Fruit fly (Drosophila melanogaster) whole organism, prepupa: ENCODE results near the gene Gcn5.

Experiments used
- Blimp-1 ChIP-seq: fragments of 200-800 bp; sonication (Bioruptor generic); optimal IDR thresholded peaks from 3 replicates; lab custom pipeline; 2017; ENCODE audit warnings: missing biosample characterization, missing genetic modification characterization, mild to moderate bottlenecking, moderate library complexity, missing genetic modification reagents
- CG10631 ChIP-seq: fragments of 200-800 bp; sonication (Bioruptor generic); optimal IDR thresholded peaks from 2 replicates; lab custom pipeline; 2016; ENCODE audit warnings: missing biosample characterization, missing genetic modification characterization
- CG10669 ChIP-seq: fragments of 200-800 bp; sonication (Bioruptor generic); optimal IDR thresholded peaks from 3 replicates; lab custom pipeline; 2018; ENCODE audit warnings: missing biosample characterization, mild to moderate bottlenecking, missing genetic modification characterization, moderate library complexity
- CG1621 ChIP-seq: fragments of 200-800 bp; sonication (Bioruptor generic); optimal IDR thresholded peaks from 3 replicates; lab custom pipeline; 2018; ENCODE audit warnings: missing biosample characterization, mild to moderate bottlenecking, missing genetic modification characterization
- CG3032 ChIP-seq: fragments of 200-800 bp; optimal IDR thresholded peaks from 2 replicates; lab custom pipeline; 2019; ENCODE audit warnings: missing biosample characterization, mild to moderate bottlenecking, missing genetic modification characterization, moderate library complexity
- CG31627 ChIP-seq: fragments of 200-800 bp; sonication (Bioruptor generic); optimal IDR thresholded peaks from 3 replicates; lab custom pipeline; 2016; ENCODE audit warnings: missing biosample characterization, missing genetic modification characterization
- CG32006 ChIP-seq: fragments of 200-800 bp; sonication (Bioruptor generic); optimal IDR thresholded peaks from 3 replicates; lab custom pipeline; 2017; ENCODE audit warnings: missing biosample characterization, mild to moderate bottlenecking, missing genetic modification characterization
- CG34406 ChIP-seq: fragments of 200-800 bp; sonication (Bioruptor generic); optimal IDR thresholded peaks from 3 replicates; lab custom pipeline; 2016; ENCODE audit warnings: missing biosample characterization, missing genetic modification characterization
- CG3919 ChIP-seq: fragments of 200-800 bp; sonication (Bioruptor generic); optimal IDR thresholded peaks from 3 replicates; lab custom pipeline; 2016; ENCODE audit warnings: missing biosample characterization, missing genetic modification characterization
- CG4318 ChIP-seq: fragments of 200-800 bp; sonication (Bioruptor generic); optimal IDR thresholded peaks from 3 replicates; lab custom pipeline; 2017; ENCODE audit warnings: missing biosample characterization, mild to moderate bottlenecking, missing genetic modification characterization
- CG6163 ChIP-seq: fragments of 200-800 bp; sonication (Bioruptor generic); IDR thresholded peaks from 3 replicates; pipeline ENCODE4 v1.3.6; 2022; ENCODE audit warnings: missing biosample characterization, missing genetic modification characterization
- CG6276 ChIP-seq: fragments of 200-800 bp; sonication (Bioruptor generic); optimal IDR thresholded peaks from 2 replicates; lab custom pipeline; 2017; ENCODE audit warnings: missing biosample characterization, mild to moderate bottlenecking, missing genetic modification characterization
- CG6792 ChIP-seq: fragments of 200-800 bp; sonication (Bioruptor generic); optimal IDR thresholded peaks from 3 replicates; lab custom pipeline; 2016; ENCODE audit warnings: missing biosample characterization, missing genetic modification characterization
- CG6808 ChIP-seq: fragments of 200-800 bp; sonication (Bioruptor generic); optimal IDR thresholded peaks from 3 replicates; lab custom pipeline; 2017; ENCODE audit warnings: missing biosample characterization, missing genetic modification characterization, mild to moderate bottlenecking, moderate library complexity, missing genetic modification reagents
- CG7368 ChIP-seq: fragments of 200-800 bp; sonication (Bioruptor generic); optimal IDR thresholded peaks from 3 replicates; lab custom pipeline; 2016; ENCODE audit warnings: missing biosample characterization, missing genetic modification characterization
- CG8119 ChIP-seq: fragments of 200-800 bp; sonication (Bioruptor generic); IDR thresholded peaks from 3 replicates; pipeline ENCODE4 v1.3.6; 2022; ENCODE audit warnings: missing biosample characterization, missing genetic modification characterization
- CG8319 ChIP-seq: fragments of 200-800 bp; sonication (Bioruptor generic); optimal IDR thresholded peaks from 3 replicates; lab custom pipeline; 2016; ENCODE audit warnings: missing biosample characterization, missing genetic modification characterization
- CG8632 ChIP-seq: fragments of 200-800 bp; sonication (Bioruptor generic); optimal IDR thresholded peaks from 3 replicates; lab custom pipeline; 2016; ENCODE audit warnings: missing biosample characterization, missing genetic modification characterization
- Eip78C ChIP-seq: fragments of 200-800 bp; sonication (Bioruptor generic); peaks from one replicate; lab custom pipeline; 2016; ENCODE audit warnings: missing biosample characterization, missing genetic modification characterization
- Eip93F ChIP-seq: fragments of 200-800 bp; sonication (Bioruptor generic); optimal IDR thresholded peaks from 2 replicates; lab custom pipeline; 2016; ENCODE audit warnings: missing biosample characterization, mild to moderate bottlenecking, missing genetic modification characterization
- Ets21C ChIP-seq: fragments of 200-800 bp; sonication (Bioruptor generic); optimal IDR thresholded peaks from 3 replicates; lab custom pipeline; 2016; ENCODE audit warnings: missing biosample characterization, missing genetic modification characterization
- Ets96B ChIP-seq: fragments of 200-800 bp; optimal IDR thresholded peaks from 2 replicates; lab custom pipeline; 2019; ENCODE audit warnings: missing biosample characterization, mild to moderate bottlenecking, missing genetic modification characterization, moderate library complexity
- Gug ChIP-seq: fragments of 200-800 bp; sonication (Bioruptor generic); IDR thresholded peaks from 2 replicates; pipeline ENCODE4 v1.3.6; 2022; ENCODE audit warnings: missing biosample characterization, missing genetic modification characterization
- Hr38 ChIP-seq: sonication (Bioruptor generic); optimal IDR thresholded peaks from 2 replicates; lab custom pipeline; 2016; ENCODE audit warnings: missing biosample characterization, missing genetic modification characterization
- Hr39 ChIP-seq: fragments of 200-800 bp; sonication (Bioruptor generic); optimal IDR thresholded peaks from 2 replicates; lab custom pipeline; 2016; ENCODE audit warnings: missing biosample characterization, missing genetic modification characterization
- Hr4 ChIP-seq: fragments of 200-800 bp; sonication (Bioruptor generic); optimal IDR thresholded peaks from 3 replicates; lab custom pipeline; 2016; ENCODE audit warnings: missing biosample characterization, missing genetic modification characterization
- Lpt ChIP-seq: fragments of 200-800 bp; sonication (Bioruptor generic); optimal IDR thresholded peaks from 3 replicates; lab custom pipeline; 2016; ENCODE audit warnings: missing biosample characterization, missing genetic modification characterization
- Met ChIP-seq: fragments of 200-800 bp; sonication (Bioruptor generic); optimal IDR thresholded peaks from 3 replicates; lab custom pipeline; 2016; ENCODE audit warnings: missing biosample characterization, missing genetic modification characterization
- OdsH ChIP-seq: fragments of 200-800 bp; sonication (Bioruptor generic); optimal IDR thresholded peaks from 3 replicates; lab custom pipeline; 2016; ENCODE audit warnings: missing biosample characterization, missing genetic modification characterization
- Smox ChIP-seq: fragments of 200-800 bp; sonication (Bioruptor generic); optimal IDR thresholded peaks from 3 replicates; lab custom pipeline; 2016; ENCODE audit warnings: missing biosample characterization, missing genetic modification characterization
- Sox102F ChIP-seq: fragments of 200-800 bp; sonication (Bioruptor generic); optimal IDR thresholded peaks from 2 replicates; lab custom pipeline; 2016; ENCODE audit warnings: missing biosample characterization, mild to moderate bottlenecking, missing genetic modification characterization
- Sox14 ChIP-seq: fragments of 200-800 bp; sonication (Bioruptor generic); optimal IDR thresholded peaks from 3 replicates; lab custom pipeline; 2016; ENCODE audit warnings: missing biosample characterization, missing genetic modification characterization
- Sox15 ChIP-seq: fragments of 200-800 bp; sonication (Bioruptor generic); optimal IDR thresholded peaks from 3 replicates; lab custom pipeline; 2016; ENCODE audit warnings: missing biosample characterization, missing genetic modification characterization
- acj6 ChIP-seq: fragments of 200-800 bp; sonication (Bioruptor generic); optimal IDR thresholded peaks from 3 replicates; lab custom pipeline; 2016; ENCODE audit warnings: missing biosample characterization, missing genetic modification characterization
- cyc ChIP-seq: fragments of 200-800 bp; sonication (Bioruptor generic); optimal IDR thresholded peaks from 3 replicates; lab custom pipeline; 2016; ENCODE audit warnings: missing biosample characterization, missing genetic modification characterization
- dsx ChIP-seq: fragments of 200-800 bp; optimal IDR thresholded peaks from 3 replicates; lab custom pipeline; 2019; ENCODE audit warnings: missing biosample characterization, mild to moderate bottlenecking, missing genetic modification characterization, moderate library complexity; ENCODE audit not compliant: poor library complexity, severe bottlenecking
- eg ChIP-seq: fragments of 200-800 bp; sonication (Bioruptor generic); IDR thresholded peaks from 3 replicates; pipeline ENCODE4 v1.3.6; 2022; ENCODE audit warnings: missing biosample characterization, missing genetic modification characterization
- fd85E ChIP-seq: fragments of 200-800 bp; sonication (Bioruptor generic); optimal IDR thresholded peaks from 3 replicates; lab custom pipeline; 2016; ENCODE audit warnings: missing biosample characterization, missing genetic modification characterization
- lz ChIP-seq: fragments of 200-800 bp; sonication (Bioruptor generic); optimal IDR thresholded peaks from 3 replicates; lab custom pipeline; 2016; ENCODE audit warnings: missing biosample characterization, missing genetic modification characterization
- net ChIP-seq: fragments of 200-800 bp; sonication (Bioruptor generic); optimal IDR thresholded peaks from 3 replicates; lab custom pipeline; 2016; ENCODE audit warnings: missing biosample characterization, missing genetic modification characterization
- pdm3 ChIP-seq: fragments of 200-800 bp; sonication (Bioruptor generic); optimal IDR thresholded peaks from 3 replicates; lab custom pipeline; 2016; ENCODE audit warnings: missing biosample characterization, missing genetic modification characterization
- salr ChIP-seq, 2 experiments: fragments of 200-800 bp; sonication (Bioruptor generic); optimal IDR thresholded peaks; 3 replicates each; lab custom pipeline; 2016 to 2018; ENCODE audit warnings: missing biosample characterization in 2 of 2, missing genetic modification characterization in 2 of 2, mild to moderate bottlenecking in 1 of 2
- topi ChIP-seq: fragments of 200-800 bp; sonication (Bioruptor generic); optimal IDR thresholded peaks from 3 replicates; lab custom pipeline; 2016; ENCODE audit warnings: missing biosample characterization, missing genetic modification characterization
- vri ChIP-seq: fragments of 200-800 bp; sonication (Bioruptor generic); optimal IDR thresholded peaks from 3 replicates; lab custom pipeline; 2016; ENCODE audit warnings: missing biosample characterization, mild to moderate bottlenecking, missing genetic modification characterization

Gene Gcn5

DNA sequence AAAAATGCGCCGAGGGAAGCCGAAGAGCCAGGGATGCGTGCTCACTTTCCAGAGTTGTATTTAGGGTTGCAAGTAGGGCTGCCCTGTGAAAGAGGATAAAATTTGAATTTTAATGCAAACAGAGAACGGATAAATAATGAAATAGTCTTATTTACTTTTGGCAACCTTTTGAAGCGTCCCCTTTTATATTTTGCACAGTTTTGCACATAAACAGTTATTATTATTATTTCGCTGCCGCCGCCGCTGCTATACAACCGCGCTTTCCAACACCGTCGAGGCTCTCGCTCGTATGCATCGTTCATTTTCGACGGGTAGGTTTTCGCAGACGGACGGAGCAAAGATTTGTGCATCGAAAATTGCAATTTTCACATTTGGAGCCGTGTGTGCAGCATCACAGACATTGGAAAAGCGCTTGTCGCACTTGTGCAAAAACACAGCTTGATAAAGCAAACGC is 9.0 kb downstream of the Gcn5 start, which contains the start of the genes sti and tral (continued):
- no peak for TF ChIP-seq CG32006
- peak; percentile 52 for TF ChIP-seq Blimp-1 (GFP tag; lab: Kevin White, UChicago)
- TF ChIP-seq Lpt (GFP tag; lab: Kevin White, UChicago), result peak; percentile 38
- no peak for TF ChIP-seq pdm3
- TF ChIP-seq CG6792 (GFP tag; lab: Kevin White, UChicago), result peak; percentile 82
- TF ChIP-seq CG7368, result peak; percentile 67
- peak; percentile 84 for TF ChIP-seq CG8319 (GFP tag; lab: Kevin White, UChicago)
- no peak for TF ChIP-seq CG6276
- TF ChIP-seq Sox15, result peak; percentile 82
- no peak for TF ChIP-seq Smox (GFP tag; lab: Kevin White, UChicago)
- peak; percentile 87 for TF ChIP-seq Met (GFP tag; lab: Kevin White, UChicago)
- peak; percentile 87 for TF ChIP-seq OdsH
- 0 out of 3 replicates have a peak, but pooled peaks have one; percentile 15 for TF ChIP-seq CG8119 (GFP tag; lab: Robert Waterston, UW)
- TF ChIP-seq CG4318, result peak; percentile 48
- peak; percentile 72 for TF ChIP-seq Sox102F (GFP tag; lab: Kevin White, UChicago)
- TF ChIP-seq CG8632 (GFP tag; lab: Kevin White, UChicago), result peak; percentile 69
- TF ChIP-seq CG34406 (GFP tag; lab: Kevin White, UChicago), result peak; percentile 75
- TF ChIP-seq CG1621 (tag; lab: Kevin White, UChicago), result peak; percentile 62
- peak in 1 of 2 experiments; percentile 43 for TF ChIP-seq salr (GFP tag; optimal IDR thresholded peaks at IDR 0.05; lab: Kevin White, UChicago)
- TF ChIP-seq CG31627 (GFP tag; lab: Kevin White, UChicago), result peak; percentile 93
- peak; percentile 71 for TF ChIP-seq CG3032 (tag; lab: Kevin White, UChicago)
- TF ChIP-seq topi, result peak; percentile 84

DNA sequence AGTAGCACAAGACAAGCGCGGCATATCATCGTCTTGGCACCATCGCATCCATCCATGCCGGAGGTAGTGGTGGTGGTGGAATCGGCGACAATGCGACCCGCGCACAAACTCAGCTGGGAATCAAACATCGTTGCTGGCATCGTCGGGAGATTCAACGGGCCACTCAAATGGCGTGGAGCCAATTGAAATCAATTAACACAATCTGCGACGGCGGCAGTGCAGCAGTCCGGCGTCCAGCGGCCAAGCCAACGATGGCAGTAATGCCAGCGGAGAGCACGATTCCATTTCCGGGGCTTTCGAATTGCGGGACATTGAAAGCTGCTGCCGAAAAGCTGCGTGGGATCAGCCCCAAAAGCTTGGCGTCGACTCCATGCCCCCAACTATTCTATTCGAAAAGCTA is 16.2 kb downstream of the Gcn5 start, which contains the start of gene CG10654:
Gene CG10654, minus strand, starts transcription at position 270 of the 400 bp plus-strand sequence.
- TF ChIP-seq salr (GFP tag; optimal IDR thresholded peaks at IDR 0.05; lab: Kevin White, UChicago) (no peak), Met (GFP tag; lab: Kevin White, UChicago) (no peak), Eip93F (no peak), CG34406 (GFP tag; lab: Kevin White, UChicago) (no peak), Eip78C (GFP tag; lab: Kevin White, UChicago) (no peak), Sox14 (GFP tag; lab: Kevin White, UChicago) (no peak), acj6 (GFP tag; lab: Kevin White, UChicago) (no peak), CG6276 (no peak), CG10631 (GFP tag; lab: Kevin White, UChicago) (no peak), CG3919 (GFP tag; lab: Kevin White, UChicago) (no peak), Ets21C (no peak), Hr4 (GFP tag; lab: Kevin White, UChicago) (no peak), Gug (no peak), fd85E (GFP tag; lab: Kevin White, UChicago) (no peak), Hr38 (GFP tag; lab: Kevin White, UChicago) (no peak), cyc (no peak), CG8632 (GFP tag; lab: Kevin White, UChicago) (no peak)

DNA sequence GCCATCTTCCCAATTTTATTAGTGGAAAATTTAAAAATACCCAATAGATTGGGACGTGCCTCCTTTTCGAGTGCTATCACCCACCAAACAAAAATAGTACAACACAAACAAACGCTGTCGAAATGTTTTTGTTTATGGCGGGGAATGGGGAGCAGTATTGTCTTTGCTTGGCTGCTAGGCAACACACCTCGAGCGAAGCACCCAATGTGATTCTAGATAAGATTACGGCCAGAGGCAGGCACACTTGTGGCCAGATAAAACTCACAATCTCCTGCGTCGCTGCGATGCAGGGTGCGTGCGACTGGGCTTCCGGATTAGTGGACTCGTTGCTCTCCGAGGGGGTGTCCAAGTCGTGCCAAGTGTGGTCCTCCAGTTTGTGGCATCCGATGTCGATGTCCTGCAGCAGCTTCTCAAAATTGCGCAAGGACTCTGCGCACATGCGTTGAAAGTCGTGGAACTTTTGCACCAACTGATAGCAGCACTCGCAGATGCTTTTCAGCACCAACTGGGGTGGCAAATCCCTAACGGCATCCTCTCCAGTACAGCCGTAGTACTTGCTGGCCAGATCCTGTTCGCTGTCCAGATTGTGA is 16.8 kb downstream of the Gcn5 start:
- TF ChIP-seq net, result no peak
- TF ChIP-seq salr (GFP tag; optimal IDR thresholded peaks at IDR 0.05; lab: Kevin White, UChicago), result no peak
- no peak for TF ChIP-seq CG32006
- TF ChIP-seq vri (GFP tag; lab: Kevin White, UChicago), result no peak
- TF ChIP-seq CG8119 (GFP tag; lab: Robert Waterston, UW), result no peak
- no peak for TF ChIP-seq CG6163 (GFP tag; lab: Robert Waterston, UW)
- no peak for TF ChIP-seq Ets96B (tag; lab: Kevin White, UChicago)
- TF ChIP-seq Hr39, result no peak
- no peak for TF ChIP-seq Sox102F (GFP tag; lab: Kevin White, UChicago)
- no peak for TF ChIP-seq CG6808 (GFP tag; lab: Kevin White, UChicago)
- no peak for TF ChIP-seq CG8319 (GFP tag; lab: Kevin White, UChicago)
- no peak for TF ChIP-seq dsx (GFP tag; lab: Kevin White, UChicago)
- no peak for TF ChIP-seq eg
- no peak for TF ChIP-seq Sox15
- no peak for TF ChIP-seq CG10669 (GFP tag; lab: Kevin White, UChicago)
- TF ChIP-seq Hr38 (GFP tag; lab: Kevin White, UChicago), result no peak
- TF ChIP-seq CG4318, result no peak
- no peak for TF ChIP-seq lz
